Worm (Caenorhabditis elegans) whole organism, L4 larva: ENCODE results near the gene F16B12.4.

ENCODE experiments used
- F37D6.2 ChIP-seq: sonication (generic microtip); optimal IDR thresholded peaks from 2 replicates; lab custom pipeline; 2016; ENCODE audit warnings: mild to moderate bottlenecking, missing genetic modification characterization, missing compliant biosample characterization
- F49E8.2 ChIP-seq: sonication (generic microtip); optimal IDR thresholded peaks from 2 replicates; lab custom pipeline; 2016; ENCODE audit warnings: missing compliant biosample characterization, mild to moderate bottlenecking, missing genetic modification characterization, borderline replicate concordance
- Y5F2A.4 ChIP-seq: fragments of 200-800 bp; sonication (Bioruptor generic); optimal IDR thresholded peaks from 2 replicates; lab custom pipeline; 2018; ENCODE audit warnings: mild to moderate bottlenecking, missing genetic modification characterization, missing compliant biosample characterization
- ZK337.2 ChIP-seq: fragments of 200-800 bp; sonication (Bioruptor generic); IDR thresholded peaks from 2 replicates; pipeline ENCODE4 v1.3.6; 2022; ENCODE audit warnings: missing genetic modification reagents, missing genetic modification characterization, missing compliant biosample characterization
- aha-1 ChIP-seq: fragments of 150-350 bp; peaks from one replicate; lab custom pipeline; 2014; ENCODE audit warnings: missing biosample characterization, missing genetic modification characterization
- arid-1 ChIP-seq: fragments of 200-800 bp; sonication (Bioruptor generic); conservative IDR thresholded peaks from 2 replicates; pipeline ENCODE4 v1.3.6; 2022; ENCODE audit warnings: missing genetic modification reagents, missing genetic modification characterization, missing compliant biosample characterization
- ceh-20 ChIP-seq: fragments of 200-800 bp; sonication (Bioruptor generic); IDR thresholded peaks from 2 replicates; pipeline ENCODE4 v1.3.6; 2022; ENCODE audit warnings: missing genetic modification reagents, missing genetic modification characterization, missing compliant biosample characterization
- ceh-28 ChIP-seq: fragments of 150-350 bp; optimal IDR thresholded peaks from 2 replicates; lab custom pipeline; 2014; ENCODE audit warnings: missing biosample characterization, missing genetic modification reagents, missing genetic modification characterization
- ces-1 ChIP-seq: fragments of 150-350 bp; sonication (generic microtip); optimal IDR thresholded peaks from 4 replicates; lab custom pipeline; 2014; ENCODE audit warnings: missing biosample characterization, missing genetic modification reagents, missing genetic modification characterization
- daf-16 ChIP-seq, 3 experiments: sonication (generic microtip); optimal IDR thresholded peaks; 2 replicates each; lab custom pipeline; 2016 to 2017; ENCODE audit warnings: missing genetic modification characterization in 3 of 3, missing genetic modification reagents in 3 of 3, mild to moderate bottlenecking in 2 of 3, missing compliant biosample characterization in 2 of 3, missing biosample characterization in 1 of 3, moderate library complexity in 1 of 3
- daf-19 ChIP-seq: fragments of 200-800 bp; sonication (Bioruptor generic); conservative IDR thresholded peaks from 2 replicates; pipeline ENCODE4 v1.3.6; 2022; ENCODE audit warnings: missing genetic modification characterization, missing compliant biosample characterization
- daf-8 ChIP-seq: fragments of 200-800 bp; sonication (Bioruptor generic); IDR thresholded peaks from 2 replicates; pipeline ENCODE4 v1.3.6; 2022; ENCODE audit warnings: missing genetic modification characterization, missing compliant biosample characterization
- dmd-6 ChIP-seq: fragments of 200-800 bp; sonication (Bioruptor generic); IDR thresholded peaks from 2 replicates; pipeline ENCODE4 v1.3.6; 2022; ENCODE audit warnings: missing genetic modification reagents, missing genetic modification characterization, missing compliant biosample characterization
- dmd-9 ChIP-seq: fragments of 200-800 bp; sonication (Bioruptor generic); IDR thresholded peaks from 2 replicates; pipeline ENCODE4 v1.3.6; 2022; ENCODE audit warnings: missing genetic modification reagents, missing genetic modification characterization, missing compliant biosample characterization
- dve-1 ChIP-seq: sonication (generic microtip); optimal IDR thresholded peaks from 2 replicates; lab custom pipeline; 2017; ENCODE audit warnings: antibody characterized with exemption, mild to moderate bottlenecking, missing genetic modification characterization, missing compliant biosample characterization; ENCODE audit not compliant: insufficient read depth
- egl-27 ChIP-seq: sonication (generic microtip); optimal IDR thresholded peaks from 3 replicates; lab custom pipeline; 2017; ENCODE audit warnings: missing biosample characterization, missing genetic modification reagents, missing genetic modification characterization
- fos-1 ChIP-seq: fragments of 150-350 bp; optimal IDR thresholded peaks from 2 replicates; lab custom pipeline; 2014; ENCODE audit warnings: missing biosample characterization, missing genetic modification characterization
- hlh-11 ChIP-seq: fragments of 200-800 bp; sonication (Bioruptor generic); optimal IDR thresholded peaks from 2 replicates; lab custom pipeline; 2018; ENCODE audit warnings: mild to moderate bottlenecking, missing genetic modification characterization, missing compliant biosample characterization
- hlh-30 ChIP-seq: sonication (generic microtip); optimal IDR thresholded peaks from 2 replicates; lab custom pipeline; 2017; ENCODE audit warnings: antibody characterized with exemption, mild to moderate bottlenecking, missing genetic modification characterization, missing compliant biosample characterization; ENCODE audit not compliant: insufficient read depth
- hmg-1.1 ChIP-seq: fragments of 200-800 bp; sonication (Bioruptor generic); IDR thresholded peaks from 2 replicates; pipeline ENCODE4 v1.3.6; 2022; ENCODE audit warnings: missing genetic modification reagents, missing genetic modification characterization, missing compliant biosample characterization
- lin-1 ChIP-seq: fragments of 200-800 bp; sonication (Bioruptor generic); IDR thresholded peaks from 2 replicates; pipeline ENCODE4 v1.3.6; 2022; ENCODE audit warnings: missing genetic modification reagents, missing genetic modification characterization, missing compliant biosample characterization
- lin-29 ChIP-seq: fragments of 200-800 bp; sonication (Bioruptor generic); IDR thresholded peaks from 2 replicates; pipeline ENCODE4 v1.3.6; 2022; ENCODE audit warnings: missing genetic modification reagents, missing genetic modification characterization, missing compliant biosample characterization
- lir-3 ChIP-seq: sonication (generic microtip); optimal IDR thresholded peaks from 2 replicates; lab custom pipeline; 2016; ENCODE audit warnings: mild to moderate bottlenecking, missing genetic modification characterization, missing compliant biosample characterization
- madf-5 ChIP-seq, 2 experiments: fragments of 200-800 bp; sonication (Bioruptor generic); IDR thresholded peaks; 2 replicates each; pipeline ENCODE4 v1.3.6; 2022; ENCODE audit warnings: missing compliant biosample characterization in 2 of 2, missing genetic modification characterization in 2 of 2
- madf-9 ChIP-seq: fragments of 200-800 bp; sonication (Bioruptor generic); conservative IDR thresholded peaks from 2 replicates; pipeline ENCODE4 v1.3.6; 2022; ENCODE audit warnings: missing genetic modification reagents, missing genetic modification characterization, missing compliant biosample characterization
- mdl-1 ChIP-seq, 2 experiments: fragments of 150-350 bp in 1 of 2; sonication (generic microtip) in 1 of 2; optimal IDR thresholded peaks; 2 replicates each; lab custom pipeline; 2014 to 2017; ENCODE audit warnings: missing biosample characterization in 2 of 2, missing genetic modification characterization in 2 of 2
- mdt-29 ChIP-seq: fragments of 200-800 bp; sonication (Bioruptor generic); IDR thresholded peaks from 2 replicates; pipeline ENCODE4 v1.3.6; 2022; ENCODE audit warnings: missing genetic modification reagents, missing genetic modification characterization, missing compliant biosample characterization
- mep-1 ChIP-seq: fragments of 150-350 bp; sonication (generic microtip); optimal IDR thresholded peaks from 3 replicates; lab custom pipeline; 2014; ENCODE audit warnings: missing biosample characterization, missing genetic modification characterization
- mes-2 ChIP-seq: sonication (generic microtip); optimal IDR thresholded peaks from 2 replicates; lab custom pipeline; 2016; ENCODE audit warnings: missing genotype, mild to moderate bottlenecking, missing genetic modification characterization, missing compliant biosample characterization; ENCODE audit not compliant: poor library complexity, severe bottlenecking
- mxl-3 ChIP-seq: fragments of 200-800 bp; sonication (Bioruptor generic); optimal IDR thresholded peaks from 2 replicates; lab custom pipeline; 2018; ENCODE audit warnings: mild to moderate bottlenecking, missing genetic modification characterization, missing compliant biosample characterization
- nhr-102 ChIP-seq: sonication (generic microtip); optimal IDR thresholded peaks from 2 replicates; lab custom pipeline; 2016; ENCODE audit warnings: mild to moderate bottlenecking, missing genetic modification characterization, moderate library complexity, missing compliant biosample characterization
- nhr-11 ChIP-seq: fragments of 150-350 bp; optimal IDR thresholded peaks from 2 replicates; lab custom pipeline; 2014; ENCODE audit warnings: missing biosample characterization, missing genetic modification characterization
- nhr-25 ChIP-seq: sonication (generic microtip); optimal IDR thresholded peaks from 2 replicates; lab custom pipeline; 2017; ENCODE audit warnings: missing genetic modification characterization, mild to moderate bottlenecking, missing compliant biosample characterization, antibody characterized with exemption, moderate library complexity, borderline replicate concordance; ENCODE audit not compliant: insufficient read depth
- nhr-28 ChIP-seq: fragments of 150-350 bp; optimal IDR thresholded peaks from 2 replicates; lab custom pipeline; 2014; ENCODE audit warnings: missing biosample characterization, missing genetic modification characterization
- nhr-41 ChIP-seq: fragments of 200-800 bp; sonication (Bioruptor generic); IDR thresholded peaks from 2 replicates; pipeline ENCODE4 v1.3.6; 2022; ENCODE audit warnings: missing genetic modification reagents, missing genetic modification characterization, missing compliant biosample characterization
- nhr-48 ChIP-seq: sonication (generic microtip); optimal IDR thresholded peaks from 2 replicates; lab custom pipeline; 2016; ENCODE audit warnings: mild to moderate bottlenecking, missing genetic modification characterization, missing compliant biosample characterization
- nhr-6 ChIP-seq: fragments of 150-350 bp; optimal IDR thresholded peaks from 2 replicates; lab custom pipeline; 2014; ENCODE audit warnings: missing biosample characterization, missing genetic modification characterization
- nhr-76 ChIP-seq: fragments of 150-350 bp; optimal IDR thresholded peaks from 2 replicates; lab custom pipeline; 2014; ENCODE audit warnings: missing biosample characterization, missing genetic modification characterization
- rbr-2 ChIP-seq: sonication (generic microtip); optimal IDR thresholded peaks from 2 replicates; lab custom pipeline; 2016; ENCODE audit warnings: missing genotype, missing genetic modification characterization, missing compliant biosample characterization
- set-16 ChIP-seq: fragments of 200-800 bp; sonication (Bioruptor generic); IDR thresholded peaks from 2 replicates; pipeline ENCODE4 v1.3.6; 2022; ENCODE audit warnings: missing genetic modification reagents, missing genetic modification characterization, missing compliant biosample characterization
- skn-1 ChIP-seq: fragments of 150-350 bp; optimal IDR thresholded peaks from 2 replicates; lab custom pipeline; 2014; ENCODE audit warnings: missing biosample characterization, missing genetic modification characterization
- snpc-1.2 ChIP-seq: fragments of 200-800 bp; sonication (Bioruptor generic); IDR thresholded peaks from 2 replicates; pipeline ENCODE4 v1.3.6; 2022; ENCODE audit warnings: missing genetic modification reagents, missing genetic modification characterization, missing compliant biosample characterization
- spr-1 ChIP-seq: sonication (generic microtip); optimal IDR thresholded peaks from 2 replicates; lab custom pipeline; 2016; ENCODE audit warnings: mild to moderate bottlenecking, missing genetic modification characterization, missing compliant biosample characterization
- unc-130 ChIP-seq: sonication (generic microtip); optimal IDR thresholded peaks from 2 replicates; lab custom pipeline; 2016; ENCODE audit warnings: missing genetic modification reagents, missing genetic modification characterization, missing compliant biosample characterization
- zag-1 ChIP-seq: fragments of 150-350 bp; optimal IDR thresholded peaks from 2 replicates; lab custom pipeline; 2014; ENCODE audit warnings: missing biosample characterization, missing genetic modification characterization
- zip-11 ChIP-seq: fragments of 200-800 bp; sonication (Bioruptor generic); IDR thresholded peaks from 2 replicates; pipeline ENCODE4 v1.3.6; 2022; ENCODE audit warnings: missing genetic modification characterization, missing compliant biosample characterization

F16B12.4 gene

DNA sequence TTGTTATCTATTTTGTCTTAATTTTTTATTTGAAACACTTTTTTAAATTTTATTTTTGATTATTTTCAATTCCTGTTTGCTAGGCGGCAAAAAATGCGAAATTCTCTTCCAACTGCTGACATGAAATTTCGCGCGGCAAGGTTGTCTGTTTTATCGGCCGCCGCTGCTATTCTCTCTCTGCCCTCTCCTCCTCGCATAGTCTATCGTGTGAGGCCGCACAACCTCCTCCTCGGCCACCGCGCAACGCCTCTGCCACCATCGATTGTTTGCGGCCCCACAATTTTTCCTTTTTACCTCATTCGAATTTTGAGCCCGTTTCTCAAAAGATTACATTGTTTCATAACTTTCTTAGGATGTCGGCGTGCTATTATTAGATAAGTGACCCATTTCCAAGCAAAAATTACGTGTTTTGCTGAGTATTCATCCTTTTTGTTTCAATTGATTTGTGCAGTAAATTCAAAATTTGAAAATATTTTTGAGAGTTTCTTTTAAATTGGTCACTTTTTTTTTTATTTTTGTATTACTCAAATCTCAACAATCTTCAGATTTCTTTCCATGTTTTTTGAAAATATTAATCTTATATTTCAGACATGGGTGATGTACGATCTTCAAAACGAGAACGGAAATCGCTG, 28.9 kb upstream of the F16B12.4 start, which contains the start of gene F28H6.4:
Gene F28H6.4 (plus strand): TSS at position 582 of the 632 bp plus-strand sequence.
- peak; percentile 46 for TF ChIP-seq set-16 (GFP tag; lab: Robert Waterston, UW)
- TF ChIP-seq hmg-1.1 (GFP tag; lab: Robert Waterston, UW), result no peak
- TF ChIP-seq mxl-3 (GFP tag; lab: Kevin White, UChicago), result peak; percentile 17
- peak; percentile 51 for TF ChIP-seq hlh-11 (tag; lab: Kevin White, UChicago)
- peak; percentile 29 for TF ChIP-seq hlh-30 (tag; lab: Kevin White, UChicago)
- peak; percentile 4 for TF ChIP-seq nhr-6 (tag; lab: Kevin White, UChicago)
- TF ChIP-seq mdl-1 (tag; optimal IDR thresholded peaks at IDR 0.05; lab: Kevin White, UChicago), result no peak
- peak; percentile 71 for TF ChIP-seq mes-2 (tag; lab: Kevin White, UChicago)
- TF ChIP-seq daf-16 (GFP tag; optimal IDR thresholded peaks at IDR 0.05; lab: Kevin White, UChicago), result no peak
- TF ChIP-seq daf-16 (tag; optimal IDR thresholded peaks at IDR 0.05; lab: Kevin White, UChicago), result peak; percentile 16
- peak; percentile 4 for TF ChIP-seq rbr-2 (tag; lab: Kevin White, UChicago)

DNA sequence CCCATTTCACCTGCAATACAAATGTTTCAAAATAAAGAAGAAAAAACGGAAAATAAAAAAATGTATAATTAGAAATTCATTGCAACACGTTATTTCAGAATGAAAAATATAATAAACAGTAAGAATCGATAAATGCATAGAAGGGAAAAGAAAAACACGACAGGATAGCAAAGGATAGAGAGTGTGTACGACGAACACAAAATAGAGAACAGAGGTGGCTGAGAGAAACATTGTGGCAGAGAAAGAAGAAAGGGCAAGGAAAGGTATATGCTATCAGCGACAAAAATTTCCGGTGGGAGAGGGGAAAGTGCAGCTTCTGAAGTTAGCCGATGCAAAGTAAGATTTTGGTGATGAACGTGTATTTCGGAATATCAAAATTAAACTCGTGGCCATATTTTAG, 27.4 kb upstream of the F16B12.4 start, which contains the start of gene F28H6.6:
Gene F28H6.6 (minus strand): TSS at position 10 of the 400 bp plus-strand sequence.
- TF ChIP-seq mes-2 (tag; lab: Kevin White, UChicago) (peak; percentile 32), nhr-48 (tag; lab: Kevin White, UChicago) (no peak), dve-1 (tag; lab: Kevin White, UChicago) (peak; percentile 5), unc-130 (GFP tag; lab: Kevin White, UChicago) (no peak), hmg-1.1 (GFP tag; lab: Robert Waterston, UW) (no peak), madf-5 (GFP tag; IDR thresholded peaks at IDR 0.05; lab: Robert Waterston, UW) (no peak), fos-1 (tag; lab: Kevin White, UChicago) (no peak), snpc-1.2 (GFP tag; lab: Robert Waterston, UW) (no peak), dmd-6 (GFP tag; lab: Robert Waterston, UW) (no peak), nhr-25 (tag; lab: Kevin White, UChicago) (no peak), lin-1 (GFP tag; lab: Robert Waterston, UW) (no peak), nhr-102 (no peak), aha-1 (tag; lab: Kevin White, UChicago) (peak; percentile 65), daf-19 (no peak), egl-27 (tag; lab: Kevin White, UChicago) (no peak), arid-1 (GFP tag; lab: Robert Waterston, UW) (no peak), F37D6.2 (tag; lab: Kevin White, UChicago) (no peak), nhr-28 (tag; lab: Kevin White, UChicago) (peak; percentile 57), mdl-1 (tag; optimal IDR thresholded peaks at IDR 0.05; lab: Kevin White, UChicago) (no peak), ces-1 (no peak), zag-1 (tag; lab: Kevin White, UChicago) (no peak), dmd-9 (GFP tag; lab: Robert Waterston, UW) (no peak), madf-9 (GFP tag; lab: Robert Waterston, UW) (no peak), F49E8.2 (tag; lab: Kevin White, UChicago) (no peak), lin-29 (GFP tag; lab: Robert Waterston, UW) (no peak), skn-1 (tag; lab: Kevin White, UChicago) (no peak), nhr-41 (GFP tag; lab: Robert Waterston, UW) (no peak), lir-3 (tag; lab: Kevin White, UChicago) (no peak), nhr-76 (tag; lab: Kevin White, UChicago) (no peak), nhr-11 (tag; lab: Kevin White, UChicago) (no peak), zip-11 (GFP tag; lab: Robert Waterston, UW) (no peak), ceh-20 (no peak), mep-1 (tag; lab: Kevin White, UChicago) (no peak), Y5F2A.4 (GFP tag; lab: Kevin White, UChicago) (no peak), daf-8 (GFP tag; lab: Robert Waterston, UW) (no peak), ceh-28 (tag; lab: Kevin White, UChicago) (no peak), spr-1 (tag; lab: Kevin White, UChicago) (no peak), mdt-29 (GFP tag; lab: Robert Waterston, UW) (0 out of 2 replicates have a peak, but pooled peaks have one; percentile 21), daf-16 (GFP tag; optimal IDR thresholded peaks at IDR 0.05; lab: Kevin White, UChicago) (no peak), daf-16 (tag; optimal IDR thresholded peaks at IDR 0.05; lab: Kevin White, UChicago) (peak; percentile 55), hlh-11 (tag; lab: Kevin White, UChicago) (no peak), ZK337.2 (no peak)
